Fruit fly (Drosophila melanogaster) whole organism, embryonic: ENCODE measurements around the gene Ctr9.

ENCODE experiments used
- Aef1 ChIP-seq: fragments of 200-800 bp; sonication (Bioruptor generic); IDR thresholded peaks from 3 replicates; pipeline ENCODE4 v1.3.6; 2022; ENCODE audit warnings: missing biosample characterization, missing genetic modification characterization
- Antp ChIP-seq: fragments of 200-800 bp; sonication (Bioruptor generic); optimal IDR thresholded peaks from 3 replicates; lab custom pipeline; 2016; ENCODE audit warnings: missing biosample characterization, missing genetic modification characterization
- Awh ChIP-seq: fragments of 200-800 bp; sonication (Bioruptor generic); IDR thresholded peaks from 2 replicates; pipeline ENCODE4, ENCODE4 v1.3.6; 2022; ENCODE audit warnings: missing biosample characterization, missing genetic modification characterization
- BEAF-32 ChIP-seq: fragments of 200-800 bp; sonication (Bioruptor generic); optimal IDR thresholded peaks from 3 replicates; lab custom pipeline; 2017; ENCODE audit warnings: missing biosample characterization, missing genetic modification characterization, mild to moderate bottlenecking, moderate library complexity, missing genetic modification reagents
- Blimp-1 ChIP-seq: fragments of 200-800 bp; sonication (Bioruptor generic); optimal IDR thresholded peaks from 3 replicates; lab custom pipeline; 2018; ENCODE audit warnings: missing biosample characterization, missing genetic modification characterization, mild to moderate bottlenecking, moderate library complexity, missing genetic modification reagents
- CG10321 ChIP-seq: fragments of 200-800 bp; sonication (Bioruptor generic); IDR thresholded peaks from 2 replicates; pipeline ENCODE4 v1.3.6; 2022; ENCODE audit warnings: missing biosample characterization, missing genetic modification characterization
- CG10565 ChIP-seq: fragments of 200-800 bp; sonication (Bioruptor generic); optimal IDR thresholded peaks from 3 replicates; lab custom pipeline; 2016; ENCODE audit warnings: missing biosample characterization, mild to moderate bottlenecking, missing genetic modification characterization
- CG13287 ChIP-seq: fragments of 200-800 bp; sonication (Bioruptor generic); IDR thresholded peaks from 2 replicates; pipeline ENCODE4 v1.3.6; 2022; ENCODE audit warnings: missing biosample characterization, missing genetic modification characterization; ENCODE audit not compliant: partially characterized antibody
- CG13424 ChIP-seq: fragments of 200-800 bp; sonication (Bioruptor generic); optimal IDR thresholded peaks from 2 replicates; lab custom pipeline; 2019; ENCODE audit warnings: missing biosample characterization, mild to moderate bottlenecking, missing genetic modification characterization, moderate library complexity
- CG14441 ChIP-seq: fragments of 200-800 bp; sonication (Bioruptor generic); IDR thresholded peaks from 2 replicates; pipeline ENCODE4 v1.3.6; 2022; ENCODE audit warnings: missing biosample characterization, missing genetic modification characterization
- CG14667 ChIP-seq: fragments of 200-800 bp; sonication (Bioruptor generic); IDR thresholded peaks from 2 replicates; pipeline ENCODE4 v1.3.6; 2022; ENCODE audit warnings: missing biosample characterization, missing genetic modification characterization
- CG17186 ChIP-seq: fragments of 200-800 bp; sonication (Bioruptor generic); optimal IDR thresholded peaks from 3 replicates; lab custom pipeline; 2017; ENCODE audit warnings: missing biosample characterization, missing genetic modification reagents, missing genetic modification characterization
- CG18011 ChIP-seq: fragments of 200-800 bp; sonication (Bioruptor generic); optimal IDR thresholded peaks from 2 replicates; lab custom pipeline; 2017; ENCODE audit warnings: missing biosample characterization, missing genetic modification characterization, mild to moderate bottlenecking, moderate library complexity, missing genotype
- CG2678 ChIP-seq: fragments of 200-800 bp; sonication (Bioruptor generic); optimal IDR thresholded peaks from 3 replicates; lab custom pipeline; 2019; ENCODE audit warnings: missing biosample characterization, mild to moderate bottlenecking, missing genetic modification characterization, moderate library complexity
- CG31224 ChIP-seq: fragments of 200-800 bp; sonication (Bioruptor generic); IDR thresholded peaks from 2 replicates; pipeline ENCODE4 v1.3.6; 2022; ENCODE audit warnings: missing biosample characterization, missing genetic modification characterization
- CG31441 ChIP-seq: fragments of 200-800 bp; sonication (Bioruptor generic); IDR thresholded peaks from 2 replicates; pipeline ENCODE4 v1.3.6; 2022; ENCODE audit warnings: missing biosample characterization, missing genetic modification characterization
- CG4404 ChIP-seq: fragments of 200-800 bp; sonication (Bioruptor generic); IDR thresholded peaks from 2 replicates; pipeline ENCODE4 v1.3.6; 2022; ENCODE audit warnings: missing biosample characterization, missing genetic modification characterization
- CG6272 ChIP-seq: fragments of 200-800 bp; sonication (Bioruptor generic); IDR thresholded peaks from 2 replicates; pipeline ENCODE4 v1.3.6; 2022; ENCODE audit warnings: missing biosample characterization, missing genetic modification characterization
- CG7372 ChIP-seq: fragments of 200-800 bp; sonication (Bioruptor generic); IDR thresholded peaks from 2 replicates; pipeline ENCODE4 v1.3.6; 2022; ENCODE audit warnings: missing biosample characterization, missing genetic modification characterization
- Camta ChIP-seq: fragments of 200-800 bp; sonication (Bioruptor generic); optimal IDR thresholded peaks from 2 replicates; lab custom pipeline; 2016; ENCODE audit warnings: missing biosample characterization, missing genetic modification characterization
- Dref ChIP-seq: fragments of 200-800 bp; sonication (Bioruptor generic); IDR thresholded peaks from 2 replicates; pipeline ENCODE4 v1.3.6; 2022; ENCODE audit warnings: missing biosample characterization, missing genetic modification characterization
- Eip74EF ChIP-seq, 2 experiments: fragments of 200-800 bp in 1 of 2; fragments of >200 bp in 1 of 2; sonication (Bioruptor generic) in 1 of 2; optimal IDR thresholded peaks; 2 replicates each; lab custom pipeline; 2017 to 2019; ENCODE audit warnings: missing biosample characterization in 2 of 2, missing genetic modification characterization in 2 of 2, mild to moderate bottlenecking in 1 of 2, moderate library complexity in 1 of 2
- Elba2 ChIP-seq: fragments of 200-800 bp; sonication (Bioruptor generic); optimal IDR thresholded peaks from 3 replicates; lab custom pipeline; 2016; ENCODE audit warnings: missing biosample characterization, missing genetic modification characterization
- Hr78 ChIP-seq, 2 experiments: fragments of 200-800 bp in 1 of 2; fragments of >200 bp in 1 of 2; sonication (Bioruptor generic) in 1 of 2; optimal IDR thresholded peaks; 2 replicates each; lab custom pipeline; 2017 to 2019; ENCODE audit warnings: missing biosample characterization in 2 of 2, missing genetic modification characterization in 2 of 2, mild to moderate bottlenecking in 1 of 2, moderate library complexity in 1 of 2
- Kr ChIP-seq: fragments of 200-800 bp; sonication (Bioruptor generic); optimal IDR thresholded peaks from 2 replicates; lab custom pipeline; 2017; ENCODE audit warnings: missing biosample characterization, mild to moderate bottlenecking, missing genetic modification characterization
- MESR4 ChIP-seq: fragments of 200-800 bp; sonication (Bioruptor generic); optimal IDR thresholded peaks from 2 replicates; lab custom pipeline; 2018; ENCODE audit warnings: missing biosample characterization, mild to moderate bottlenecking, missing genetic modification characterization, moderate library complexity
- Oli ChIP-seq: fragments of 200-800 bp; sonication (Bioruptor generic); optimal IDR thresholded peaks from 2 replicates; lab custom pipeline; 2018; ENCODE audit warnings: missing biosample characterization, mild to moderate bottlenecking, missing genetic modification characterization, moderate library complexity
- Six4 ChIP-seq: fragments of 200-800 bp; sonication (Bioruptor generic); optimal IDR thresholded peaks from 2 replicates; lab custom pipeline; 2016; ENCODE audit warnings: missing biosample characterization, missing genetic modification characterization
- amos ChIP-seq: fragments of 200-800 bp; sonication (Bioruptor generic); IDR thresholded peaks from 2 replicates; pipeline ENCODE4 v1.3.6; 2022; ENCODE audit warnings: missing biosample characterization, missing genetic modification characterization; ENCODE audit not compliant: partially characterized antibody
- bcd ChIP-seq: fragments of 200-800 bp; sonication (Bioruptor generic); optimal IDR thresholded peaks from 2 replicates; lab custom pipeline; 2017; ENCODE audit warnings: missing biosample characterization, mild to moderate bottlenecking, missing genetic modification characterization
- corto ChIP-seq: fragments of 200-800 bp; sonication (Bioruptor generic); optimal IDR thresholded peaks from 2 replicates; lab custom pipeline; 2016; ENCODE audit warnings: missing biosample characterization, mild to moderate bottlenecking, missing genetic modification characterization, moderate library complexity
- dan ChIP-seq: fragments of 200-800 bp; sonication (Bioruptor generic); IDR thresholded peaks from 2 replicates; pipeline ENCODE4 v1.3.6; 2022; ENCODE audit warnings: missing biosample characterization, missing genetic modification characterization
- danr ChIP-seq: fragments of 200-800 bp; sonication (Bioruptor generic); IDR thresholded peaks from 2 replicates; pipeline ENCODE4 v1.3.6; 2022; ENCODE audit warnings: missing biosample characterization, missing genetic modification characterization
- dysf ChIP-seq: fragments of 200-800 bp; sonication (Bioruptor generic); IDR thresholded peaks from 3 replicates; pipeline ENCODE4 v1.3.6; 2022; ENCODE audit warnings: missing biosample characterization, missing genetic modification characterization
- fru ChIP-seq: fragments of >200 bp; optimal IDR thresholded peaks from 2 replicates; lab custom pipeline; 2017
- fu2 ChIP-seq: fragments of 200-800 bp; sonication (Bioruptor generic); optimal IDR thresholded peaks from 2 replicates; lab custom pipeline; 2016; ENCODE audit warnings: missing biosample characterization, missing genetic modification characterization
- ham ChIP-seq: fragments of 200-800 bp; sonication (Bioruptor generic); IDR thresholded peaks from 2 replicates; pipeline ENCODE4 v1.3.6; 2022; ENCODE audit warnings: missing biosample characterization, missing genetic modification characterization
- ken ChIP-seq: fragments of 200-800 bp; sonication (Bioruptor generic); IDR thresholded peaks from 3 replicates; pipeline ENCODE4 v1.3.6; 2022; ENCODE audit warnings: missing biosample characterization, missing genetic modification characterization
- mld ChIP-seq: fragments of 200-800 bp; sonication (Bioruptor generic); IDR thresholded peaks from 3 replicates; pipeline ENCODE4 v1.3.6; 2022; ENCODE audit warnings: missing biosample characterization, missing genetic modification characterization; ENCODE audit not compliant: partially characterized antibody
- nom ChIP-seq: fragments of 200-800 bp; sonication (Bioruptor generic); optimal IDR thresholded peaks from 2 replicates; lab custom pipeline; 2017; ENCODE audit warnings: missing biosample characterization, missing genetic modification characterization, mild to moderate bottlenecking, moderate library complexity, missing genetic modification reagents
- oc ChIP-seq: fragments of 200-800 bp; sonication (Bioruptor generic); optimal IDR thresholded peaks from 2 replicates; lab custom pipeline; 2018; ENCODE audit warnings: missing biosample characterization, mild to moderate bottlenecking, missing genetic modification characterization, moderate library complexity
- odd ChIP-seq: fragments of 200-800 bp; sonication (Bioruptor generic); optimal IDR thresholded peaks from 2 replicates; lab custom pipeline; 2017; ENCODE audit warnings: missing biosample characterization, mild to moderate bottlenecking, missing genetic modification characterization
- prd ChIP-seq, 3 experiments: fragments of >200 bp in 2 of 3; fragments of 200-800 bp in 1 of 3; sonication (Bioruptor generic) in 1 of 3; optimal IDR thresholded peaks in 2 of 3; IDR thresholded peaks in 1 of 3; 2 replicates in 2 of 3; 3 replicates in 1 of 3; pipeline versions ENCODE4 v1.3.6 to Lab custom; 2017 to 2022; ENCODE audit warnings: missing biosample characterization in 1 of 3, missing genetic modification characterization in 1 of 3
- shn ChIP-seq: fragments of 200-800 bp; sonication (Bioruptor generic); optimal IDR thresholded peaks from 3 replicates; lab custom pipeline; 2016; ENCODE audit warnings: missing biosample characterization, missing genetic modification characterization
- sisA ChIP-seq: fragments of 200-800 bp; sonication (Bioruptor generic); IDR thresholded peaks from 2 replicates; pipeline ENCODE4 v1.3.6; 2022; ENCODE audit warnings: missing biosample characterization, missing genetic modification characterization
- toy ChIP-seq: fragments of 200-800 bp; sonication (Bioruptor generic); IDR thresholded peaks from 2 replicates; pipeline ENCODE4 v1.3.6; 2022; ENCODE audit warnings: missing biosample characterization, missing genetic modification characterization
- tup ChIP-seq: fragments of 200-800 bp; sonication (Bioruptor generic); optimal IDR thresholded peaks from 2 replicates; lab custom pipeline; 2016; ENCODE audit warnings: missing biosample characterization, mild to moderate bottlenecking, missing genetic modification characterization, moderate library complexity
- unpg ChIP-seq: fragments of 200-800 bp; sonication (Bioruptor generic); optimal IDR thresholded peaks from 3 replicates; lab custom pipeline; 2018; ENCODE audit warnings: missing biosample characterization, mild to moderate bottlenecking, missing genetic modification characterization, moderate library complexity
- vfl ChIP-seq: fragments of 200-800 bp; sonication (Bioruptor generic); optimal IDR thresholded peaks from 2 replicates; lab custom pipeline; 2016; ENCODE audit warnings: missing biosample characterization, missing genetic modification characterization
- vvl ChIP-seq: fragments of 200-800 bp; sonication (Bioruptor generic); IDR thresholded peaks from 2 replicates; pipeline ENCODE4 v1.3.6; 2022; ENCODE audit warnings: missing biosample characterization, missing genetic modification characterization

The Ctr9 gene

dm6 chr3L:1352065-1352464 lies 45.0 kb downstream of the Ctr9 start (continued):
- TF ChIP-seq Kr (GFP tag; lab: Kevin White, UChicago) = no peak
- TF ChIP-seq nom (GFP tag; lab: Kevin White, UChicago) = no peak
- peak; percentile 86 for TF ChIP-seq oc (tag; lab: Kevin White, UChicago)
- no peak for TF ChIP-seq Aef1 (GFP tag; lab: Robert Waterston, UW)
- TF ChIP-seq Eip74EF (GFP tag; optimal IDR thresholded peaks at IDR 0.05; lab: Kevin White, UChicago) = peak in 1 of 2 experiments; percentile 29
- no peak for TF ChIP-seq Six4 (GFP tag; lab: Kevin White, UChicago)
- TF ChIP-seq CG14667 (GFP tag; lab: Robert Waterston, UW) = no peak
- TF ChIP-seq vvl = peak; percentile 68
- TF ChIP-seq danr (GFP tag; lab: Robert Waterston, UW) = no peak
- no peak for TF ChIP-seq ken (GFP tag; lab: Robert Waterston, UW)
- no peak for TF ChIP-seq Dref (GFP tag; lab: Robert Waterston, UW)
- peak; percentile 48 for TF ChIP-seq unpg (GFP tag; lab: Kevin White, UChicago)
- no peak for TF ChIP-seq Oli (tag; lab: Kevin White, UChicago)
- TF ChIP-seq Elba2 (GFP tag; lab: Kevin White, UChicago) = peak; percentile 99
- TF ChIP-seq corto (GFP tag; lab: Kevin White, UChicago) = no peak
- peak; percentile 96 for TF ChIP-seq CG13287 (GFP tag; lab: Robert Waterston, UW)
- TF ChIP-seq Hr78 (GFP tag; optimal IDR thresholded peaks at IDR 0.05; lab: Kevin White, UChicago) = no peak
- TF ChIP-seq shn (GFP tag; lab: Kevin White, UChicago) = peak; percentile 28
- peak; percentile 19 for TF ChIP-seq CG17186 (GFP tag; lab: Kevin White, UChicago)
- TF ChIP-seq CG6272 = no peak
- TF ChIP-seq CG18011 = no peak
- peak; percentile 7 for TF ChIP-seq MESR4 (GFP tag; lab: Kevin White, UChicago)
- TF ChIP-seq amos (GFP tag; lab: Robert Waterston, UW) = peak; percentile 89
- no peak for TF ChIP-seq CG7372 (GFP tag; lab: Robert Waterston, UW)
- TF ChIP-seq ham = no peak
- TF ChIP-seq BEAF-32 = peak; percentile 82
- TF ChIP-seq Blimp-1 (GFP tag; lab: Kevin White, UChicago) = peak; percentile 5
- no peak for TF ChIP-seq CG4404 (GFP tag; lab: Robert Waterston, UW)
- no peak for TF ChIP-seq CG10565
- TF ChIP-seq dan = no peak
- peak; percentile 68; the same call in 1 of the 3 replicates for TF ChIP-seq mld
- TF ChIP-seq CG31224 (GFP tag; lab: Robert Waterston, UW) = no peak
- TF ChIP-seq Camta = no peak
- no peak for TF ChIP-seq vfl
- peak; percentile 77 for TF ChIP-seq odd (GFP tag; lab: Kevin White, UChicago)
- no peak for TF ChIP-seq CG10321 (GFP tag; lab: Robert Waterston, UW)
- TF ChIP-seq tup (GFP tag; lab: Kevin White, UChicago) = no peak
- TF ChIP-seq bcd (GFP tag; lab: Kevin White, UChicago) = peak; percentile 10
- no peak for TF ChIP-seq Antp (GFP tag; lab: Kevin White, UChicago)
- peak; percentile 21 for TF ChIP-seq CG2678 (tag; lab: Kevin White, UChicago)
- no peak for TF ChIP-seq sisA
- no peak for TF ChIP-seq Awh (GFP tag; lab: Robert Waterston, UW)
- TF ChIP-seq fu2 = no peak
- no peak for TF ChIP-seq fru
- TF ChIP-seq prd (optimal IDR thresholded peaks at IDR 0.05; lab: Kevin White, UChicago) = no peak
- peak; percentile 40; the same call in 1 of the 3 replicates for TF ChIP-seq prd (GFP tag; IDR thresholded peaks at IDR 0.05; lab: Robert Waterston, UW)
- peak; percentile 23 for TF ChIP-seq CG13424 (tag; lab: Kevin White, UChicago)
- peak; percentile 59; the same call in 1 of the 2 replicates for TF ChIP-seq CG31441 (GFP tag; lab: Robert Waterston, UW)
- no peak for TF ChIP-seq toy (GFP tag; lab: Robert Waterston, UW)
- TF ChIP-seq CG14441 (GFP tag; lab: Robert Waterston, UW) = peak; percentile 24; the same call in 1 of the 2 replicates
- TF ChIP-seq dysf (GFP tag; lab: Robert Waterston, UW) = no peak
